Worm (Caenorhabditis elegans): ENCODE data around the gene msrp-5.
"Not testable (repeated sequence)": the region's sequence is repeated elsewhere in the genome, so short reads cannot be mapped to it uniquely, and the experiment has no call there.

ce11 chrII:2619148-2619547 is 2.4 kb downstream of the msrp-5 start, which contains the start of gene msrp-6:
- TF ChIP-seq hlh-4 (tag; optimal IDR thresholded peaks at IDR 0.05); mab-9 (GFP tag; IDR thresholded peaks at IDR 0.05): not testable (repeated sequence)
